Fruit fly (Drosophila melanogaster): ENCODE results near the gene btd.

Gene btd

DNA sequence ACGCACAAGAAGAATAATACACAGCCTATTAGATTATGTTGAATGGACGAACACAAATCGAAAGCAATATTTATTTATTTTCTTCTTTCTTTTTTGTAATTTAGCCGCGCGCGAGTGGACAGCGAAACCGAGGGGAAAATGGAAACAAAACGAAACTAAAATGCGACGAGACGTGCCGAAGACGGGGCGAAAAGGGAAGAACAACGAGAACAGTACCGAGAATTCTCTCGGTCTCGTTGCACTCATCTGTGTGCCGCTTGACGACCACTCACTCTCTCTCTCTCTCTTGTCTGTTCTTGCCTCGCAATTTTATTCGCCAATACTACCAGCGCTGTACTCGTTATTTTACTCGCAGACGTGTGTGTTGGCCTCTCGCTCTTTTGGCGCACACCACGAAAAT lies 9.8 kb upstream of the btd start (continued):
- TF ChIP-seq kah (GFP tag; optimal IDR thresholded peaks at IDR 0.05), result no peak
- TF ChIP-seq croc (GFP tag; conservative IDR thresholded peaks at IDR 0.05), result no peak
- no peak for TF ChIP-seq chn (GFP tag; optimal IDR thresholded peaks at IDR 0.05)
- TF ChIP-seq CG9727 (GFP tag; optimal IDR thresholded peaks at IDR 0.05), result peak; percentile 31
- TF ChIP-seq CG8281 (tag; optimal IDR thresholded peaks at IDR 0.05), result no peak
- peak; percentile 73 for TF ChIP-seq Trl (optimal IDR thresholded peaks at IDR 0.05)
- no peak for TF ChIP-seq Trl (GFP tag; optimal IDR thresholded peaks at IDR 0.05)
- no peak for TF ChIP-seq CG11504 (tag; optimal IDR thresholded peaks at IDR 0.05)
- peak; percentile 5; the same call in 1 of the 2 replicates for TF ChIP-seq CG13287 (GFP tag; IDR thresholded peaks at IDR 0.05; ENCODE audit: partially characterized antibody)
- no peak for TF ChIP-seq CG16815 (GFP tag; optimal IDR thresholded peaks at IDR 0.05)
- peak; percentile 69 for TF ChIP-seq Deaf1 (tag; optimal IDR thresholded peaks at IDR 0.05)

- TF ChIP-seq sd (tag; optimal IDR thresholded peaks at IDR 0.05) (no peak), vvl (GFP tag; IDR thresholded peaks at IDR 0.05) (peak; percentile 27; the same call in 1 of the 2 replicates), CG6175 (GFP tag; IDR thresholded peaks at IDR 0.05) (peak; percentile 61; the same call in 1 of the 3 replicates), CG18011 (GFP tag; optimal IDR thresholded peaks at IDR 0.05) (peak; percentile 30), croc (GFP tag; conservative IDR thresholded peaks at IDR 0.05) (no peak), amos (GFP tag; IDR thresholded peaks at IDR 0.05; ENCODE audit: partially characterized antibody) (peak; percentile 27; the same call in 1 of the 2 replicates), slp2 (GFP tag; optimal IDR thresholded peaks at IDR 0.05) (no peak), sob (GFP tag; IDR thresholded peaks at IDR 0.05) (no peak), TFAM (GFP tag; optimal IDR thresholded peaks at IDR 0.05) (no peak), CG42726 (GFP tag; IDR thresholded peaks at IDR 0.05; ENCODE audit: partially characterized antibody) (0 out of 2 replicates have a peak, but pooled peaks have one; percentile 30), CG6854 (GFP tag; optimal IDR thresholded peaks at IDR 0.05) (no peak), CG4360 (GFP tag; IDR thresholded peaks at IDR 0.05) (no peak), gcm (GFP tag; optimal IDR thresholded peaks at IDR 0.05) (no peak), CHES-1-like (GFP tag; optimal IDR thresholded peaks at IDR 0.05) (no peak), trh (GFP tag; optimal IDR thresholded peaks at IDR 0.05) (no peak), crol (GFP tag; IDR thresholded peaks at IDR 0.05) (peak; percentile 58), Drgx (GFP tag; IDR thresholded peaks at IDR 0.05) (peak; percentile 83), CG9727 (GFP tag; optimal IDR thresholded peaks at IDR 0.05) (peak; percentile 23), ERR (GFP tag; optimal IDR thresholded peaks at IDR 0.05) (no peak), bsh (GFP tag; optimal IDR thresholded peaks at IDR 0.05) (peak in 1 of 2 experiments; percentile 58), Meics (GFP tag; optimal IDR thresholded peaks at IDR 0.05) (peak; percentile 26), pfk (GFP tag; optimal IDR thresholded peaks at IDR 0.05) (peak; percentile 12), scrt (GFP tag; optimal IDR thresholded peaks at IDR 0.05) (no peak), CG1233 (GFP tag; optimal IDR thresholded peaks at IDR 0.05) (no peak), CG17361 (GFP tag; IDR thresholded peaks at IDR 0.05) (peak; percentile 30; the same call in 1 of the 3 replicates), CG34422 (GFP tag; IDR thresholded peaks at IDR 0.05) (peak; percentile 6; the same call in 1 of the 3 replicates), tgo (GFP tag; IDR thresholded peaks at IDR 0.05) (no peak), CG9817 (tag; optimal IDR thresholded peaks at IDR 0.05) (no peak), mirr (GFP tag; optimal IDR thresholded peaks at IDR 0.05) (peak; percentile 53), CG6813 (GFP tag; optimal IDR thresholded peaks at IDR 0.05) (no peak), Bgb (GFP tag; IDR thresholded peaks at IDR 0.05; ENCODE audit: partially characterized antibody) (peak; percentile 39; the same call in 1 of the 2 replicates), Usf (GFP tag; optimal IDR thresholded peaks at IDR 0.05) (no peak), Sox100B (GFP tag; optimal IDR thresholded peaks at IDR 0.05) (no peak), bbx (GFP tag; IDR thresholded peaks at IDR 0.05; ENCODE audit: partially characterized antibody) (0 out of 2 replicates have a peak, but pooled peaks have one; percentile 18), sens (GFP tag) (peak; percentile 86), ac (GFP tag; optimal IDR thresholded peaks at IDR 0.05) (no peak), sr (GFP tag; IDR thresholded peaks at IDR 0.05) (peak; percentile 61; the same call in 2 of the 3 replicates), ci (GFP tag; IDR thresholded peaks at IDR 0.05) (peak; percentile 48; the same call in 1 of the 3 replicates)
These were observed 9.1 kb upstream of the btd start for dm6 chrX:9684697-9685567.
